Fruit fly (Drosophila melanogaster): ENCODE data around the gene CG5808.
A peak's percentile ranks its signal among the peaks of the same experiment; 100 is the strongest.

DNA sequence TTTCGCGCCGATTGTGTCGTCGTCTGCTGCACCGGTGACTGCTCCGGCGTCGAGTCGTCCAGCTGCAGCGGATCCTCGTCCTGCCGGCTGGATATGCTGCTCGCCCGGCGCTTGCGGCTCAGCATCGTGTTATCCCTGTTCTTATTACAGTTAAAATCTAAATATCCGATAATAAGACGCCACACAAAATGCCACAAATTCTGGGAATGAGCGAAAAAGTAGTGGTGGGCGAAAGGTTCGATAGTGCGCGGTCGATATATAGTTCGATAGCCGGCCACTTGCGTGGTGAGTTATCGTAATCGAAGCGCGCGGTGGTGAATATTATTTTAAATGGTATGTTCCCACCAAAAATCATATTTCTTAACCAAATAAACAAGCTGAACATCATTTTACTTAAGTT is 11.8 kb downstream of the CG5808 start, which contains the start of gene polybromo:
- TF ChIP-seq cnc (optimal IDR thresholded peaks at IDR 0.05) (no peak), CG11617 (GFP tag; optimal IDR thresholded peaks at IDR 0.05) (no peak), kay (GFP tag; ENCODE audit: borderline replicate concordance) (peak; percentile 15), CG33017 (tag; optimal IDR thresholded peaks at IDR 0.05) (no peak), Clk (GFP tag; optimal IDR thresholded peaks at IDR 0.05) (no peak), CG7101 (tag; optimal IDR thresholded peaks at IDR 0.05) (no peak), CG7045 (GFP tag; optimal IDR thresholded peaks at IDR 0.05) (no peak), pad (GFP tag; optimal IDR thresholded peaks at IDR 0.05) (no peak), CG1620 (GFP tag; optimal IDR thresholded peaks at IDR 0.05) (no peak), tj (GFP tag; optimal IDR thresholded peaks at IDR 0.05) (no peak), Mnt (GFP tag; optimal IDR thresholded peaks at IDR 0.05) (no peak)
